Fruit fly (Drosophila melanogaster) Kc167 (cell line): ENCODE results near the gene scramb2.

ENCODE experiments used
- h ChIP-seq: fragments of >200 bp; optimal IDR thresholded peaks from 3 replicates; lab custom pipeline; 2018; ENCODE audit warnings: missing external identifiers
- insv ChIP-seq: fragments of >200 bp; optimal IDR thresholded peaks from 3 replicates; lab custom pipeline; 2018; ENCODE audit warnings: missing external identifiers
- psq ChIP-seq: fragments of >200 bp; optimal IDR thresholded peaks from 2 replicates; lab custom pipeline; 2017; ENCODE audit warnings: missing external identifiers

DNA sequence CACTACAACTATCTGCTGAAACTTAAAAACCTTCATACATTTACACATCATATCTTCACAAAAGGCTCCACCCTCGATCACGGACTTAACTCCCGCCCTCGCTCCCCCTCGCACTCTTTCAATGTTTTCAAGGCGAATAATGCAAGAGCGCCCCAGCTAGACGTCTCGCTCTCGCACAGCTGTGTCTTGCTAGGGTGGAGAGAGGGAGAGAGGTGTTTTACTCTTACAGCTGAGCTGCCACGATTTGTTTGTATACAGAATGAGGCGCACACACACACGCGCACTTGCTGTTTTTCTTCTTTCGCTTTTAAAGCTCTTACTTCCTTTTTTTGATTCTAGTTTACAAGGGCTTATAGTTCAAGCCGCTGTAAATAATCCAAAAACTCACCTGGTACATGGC lies 23.2 kb upstream of the scramb2 start:
- TF ChIP-seq insv (lab: Kevin White, UChicago) (no peak), h (lab: Kevin White, UChicago) (no peak), psq (lab: Kevin White, UChicago) (no peak)
